Worm (Caenorhabditis elegans) whole organism, dauer: ENCODE measurements around the gene gad-3.

ENCODE experiments used
- unc-62 ChIP-seq: sonication (generic microtip); optimal IDR thresholded peaks from 2 replicates; lab custom pipeline; 2017; ENCODE audit warnings: missing biosample characterization, missing genetic modification reagents, missing genetic modification characterization

gad-3 gene

DNA sequence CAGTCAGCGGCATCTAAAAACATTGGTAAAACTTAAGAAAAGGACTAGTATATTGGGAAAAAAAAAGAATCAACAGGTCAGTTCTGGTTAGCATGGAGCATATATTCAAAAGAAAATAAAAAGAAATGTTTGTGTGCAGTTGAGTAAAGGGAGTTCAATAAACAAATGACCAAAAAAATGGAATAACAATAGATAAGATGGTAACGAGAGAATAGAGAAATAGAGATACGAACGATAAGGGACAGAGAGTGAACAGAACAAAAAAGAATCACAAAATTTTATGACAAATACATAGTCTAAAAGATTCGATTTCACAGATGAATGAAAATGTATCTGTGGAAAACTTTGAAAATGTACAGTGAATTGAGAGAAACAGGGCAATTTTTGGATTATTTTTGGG is at the start of gene gad-3:
Gene gad-3 (minus strand): TSS at position 17 of the 400 bp plus-strand sequence.
- TF ChIP-seq unc-62, result no peak

DNA sequence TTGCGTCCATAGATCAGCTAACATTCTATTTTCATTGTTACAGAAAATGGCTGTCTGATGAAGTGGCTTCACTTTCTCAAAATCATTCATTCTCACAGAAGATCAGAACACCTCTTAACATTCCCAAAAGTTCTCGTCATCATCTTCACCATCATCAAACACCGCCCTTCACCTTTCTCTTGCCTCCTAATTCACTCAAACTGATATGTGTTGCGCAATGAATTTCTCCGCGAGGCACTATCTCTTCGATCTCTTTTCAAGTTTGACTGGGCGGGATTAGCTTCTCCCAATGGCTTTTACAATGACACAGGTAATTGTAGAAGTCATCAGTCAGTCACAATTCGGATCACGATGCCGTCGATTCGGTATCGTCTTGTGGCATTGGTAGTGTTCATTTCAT is 48.8 kb upstream of the gad-3 start, which contains the start of gene grd-6:
Gene grd-6 (plus strand): TSS at position 301 of the 400 bp plus-strand sequence.
- TF ChIP-seq unc-62, result no peak

DNA sequence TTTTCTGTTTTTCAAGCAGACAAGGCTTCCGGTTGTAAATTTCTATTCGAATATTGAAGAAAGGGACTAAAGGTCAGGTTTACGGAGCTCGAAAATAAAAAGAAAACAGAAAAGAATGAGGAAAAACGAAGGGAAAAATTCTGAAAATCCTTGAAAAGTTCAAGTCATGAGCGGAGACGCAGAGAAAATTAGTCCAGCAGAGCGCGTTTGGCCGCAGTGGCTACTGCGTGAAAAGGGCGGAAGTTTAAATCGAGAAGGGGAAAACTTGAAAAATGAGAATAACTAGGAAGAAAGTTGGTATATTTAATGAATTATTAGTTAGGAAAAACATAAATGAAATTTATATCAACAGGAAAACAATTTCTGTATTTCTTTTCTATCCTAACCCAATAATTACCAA is 47.6 kb upstream of the gad-3 start:
- TF ChIP-seq unc-62, result no peak

DNA sequence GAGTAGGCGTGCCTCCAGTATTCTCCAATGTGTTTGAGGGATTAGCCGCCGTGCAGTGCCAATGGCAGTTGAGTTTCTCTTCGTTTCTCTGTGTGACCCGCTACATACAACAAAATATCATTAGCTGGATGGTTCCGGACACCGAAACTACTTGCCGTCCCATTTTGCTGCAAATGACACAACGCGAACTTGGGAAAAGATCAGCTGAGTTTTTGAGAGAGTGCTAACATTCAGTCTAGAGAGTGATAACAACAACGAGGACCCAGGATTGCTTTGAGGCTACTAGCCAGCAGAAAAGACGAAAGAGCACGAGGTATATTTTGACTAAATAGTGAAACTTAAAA is 46.6 kb upstream of the gad-3 start:
- no peak for TF ChIP-seq unc-62

DNA sequence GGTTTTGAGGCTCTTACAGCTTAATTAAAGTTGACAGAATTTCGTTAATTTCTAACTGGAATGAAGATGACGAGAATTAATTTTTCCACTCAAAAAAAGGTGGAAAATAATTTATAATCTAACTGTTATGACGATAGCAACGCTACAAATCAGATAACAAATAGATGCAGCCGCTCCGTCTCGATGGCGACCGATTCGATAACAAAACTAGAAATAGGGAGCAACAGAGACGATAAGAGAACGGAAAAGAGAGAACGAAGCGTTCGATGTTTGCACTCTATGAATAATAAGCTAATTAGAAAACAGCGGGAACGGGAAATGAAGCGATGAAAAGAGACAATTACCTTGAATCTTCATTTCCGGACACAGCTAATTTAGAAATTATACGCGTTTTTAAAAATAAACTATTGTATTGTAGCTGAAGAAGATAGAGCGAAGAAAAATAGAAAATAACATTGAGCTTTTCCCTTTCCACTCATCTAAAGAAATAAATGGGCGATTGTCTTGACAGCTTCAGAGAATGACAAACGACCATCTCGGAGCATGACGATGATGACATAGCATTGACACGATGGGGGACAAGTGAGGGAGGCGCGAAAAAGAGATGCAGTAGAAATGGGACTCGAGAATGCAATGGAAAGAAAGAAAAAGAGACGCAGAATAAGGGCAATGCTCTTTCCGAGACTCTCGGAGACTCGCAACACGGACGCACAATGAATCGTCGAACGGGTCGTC is 46.0 kb upstream of the gad-3 start:
- no peak for TF ChIP-seq unc-62

DNA sequence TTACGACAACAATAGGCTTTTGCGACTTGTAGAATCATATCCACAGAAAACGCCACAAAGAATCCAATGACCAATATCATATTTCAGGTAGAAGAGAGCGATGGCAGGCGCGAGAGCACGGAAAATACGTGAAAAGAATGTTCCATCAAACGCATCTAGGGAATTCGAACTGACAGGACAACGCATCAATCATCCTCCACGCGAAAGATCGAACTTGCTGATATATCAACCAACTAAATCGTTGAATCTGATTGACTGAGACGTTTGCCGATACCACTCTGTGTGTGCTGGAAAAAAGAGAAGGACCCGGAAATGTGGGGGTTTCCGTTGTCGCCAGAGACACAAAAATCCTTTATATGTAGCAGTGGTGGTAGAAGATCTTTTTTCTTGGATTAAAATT is 45.4 kb upstream of the gad-3 start:
- TF ChIP-seq unc-62, result no peak

DNA sequence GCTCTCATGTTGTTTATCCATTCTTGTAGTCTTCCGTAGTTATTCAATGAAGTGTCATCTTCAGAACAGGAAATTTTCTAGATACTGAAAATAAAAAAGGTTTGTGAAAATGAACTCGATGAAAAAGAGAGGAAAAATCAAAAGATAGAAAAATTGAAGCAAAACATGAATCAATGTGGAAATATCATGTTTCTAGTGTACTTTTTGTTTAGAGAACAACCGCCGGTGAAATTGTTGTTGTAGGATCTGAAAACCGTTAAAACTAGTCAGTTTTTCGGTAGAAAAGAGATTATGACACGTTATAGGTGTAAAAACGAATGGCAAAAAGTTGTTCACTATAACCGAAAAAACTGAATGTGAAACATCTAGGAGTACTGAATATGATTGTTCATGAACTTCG is 44.4 kb upstream of the gad-3 start, which contains the start of gene pacs-1:
Gene pacs-1 (minus strand): TSS at position 101 of the 400 bp plus-strand sequence.
- TF ChIP-seq unc-62, result no peak

DNA sequence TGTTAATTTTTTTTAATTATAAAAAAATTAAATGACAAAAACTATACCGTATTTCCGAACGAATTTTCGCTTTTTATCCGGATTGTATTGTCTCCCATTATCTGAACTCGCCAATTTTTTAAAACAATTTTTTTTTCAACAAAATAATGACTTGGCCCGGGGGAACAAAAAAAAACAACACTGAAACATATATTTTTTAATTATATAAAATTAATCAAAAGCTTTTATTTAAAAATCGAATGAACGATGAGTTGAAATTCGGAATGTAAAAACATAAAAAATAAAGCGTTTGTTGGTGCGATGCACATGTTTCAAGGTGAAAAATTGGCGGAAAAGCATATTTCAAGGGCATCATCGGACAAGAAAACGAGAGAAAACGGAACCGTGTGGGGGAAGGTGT is 40.7 kb upstream of the gad-3 start, which contains the start of gene mdt-27:
Gene mdt-27 (minus strand): TSS at position 101 of the 400 bp plus-strand sequence.
- TF ChIP-seq unc-62, result no peak

DNA sequence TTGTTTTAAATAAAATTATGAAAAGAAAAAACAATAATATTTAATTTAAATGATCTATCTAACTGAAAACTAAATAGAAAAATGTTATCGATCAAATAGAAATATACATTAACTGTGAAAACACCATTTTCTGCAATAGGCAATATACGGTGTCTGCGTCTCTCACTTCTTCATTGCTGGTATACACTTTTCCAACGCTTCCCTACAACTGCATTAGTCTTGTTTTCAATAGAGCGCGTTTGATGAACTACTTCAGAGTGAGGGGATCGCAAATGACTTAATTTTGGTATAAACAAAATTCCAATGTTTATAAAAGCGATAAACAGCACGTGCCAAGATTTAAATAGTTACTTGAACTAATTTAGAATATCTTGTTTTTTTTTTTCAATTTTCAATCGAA is 39.7 kb upstream of the gad-3 start:
- TF ChIP-seq unc-62, result no peak

DNA sequence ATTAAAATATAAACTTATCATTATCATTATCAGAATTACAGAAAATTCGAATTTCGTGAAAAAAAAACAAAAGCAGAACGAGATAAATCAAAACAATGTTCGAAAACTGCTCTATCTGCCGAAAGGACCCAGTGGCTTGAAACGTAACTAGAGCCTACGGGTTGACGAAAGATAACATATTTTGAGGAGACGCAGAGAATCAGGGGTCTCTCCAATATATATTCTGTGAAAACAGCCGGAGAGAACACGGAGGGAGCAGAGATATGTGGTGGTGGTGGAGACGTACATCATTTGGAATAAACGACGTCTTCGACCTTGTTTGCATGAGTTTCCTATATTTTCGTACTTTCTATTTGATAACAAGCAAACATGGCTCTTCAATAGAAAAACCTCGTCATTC is 36.1 kb upstream of the gad-3 start:
- no peak for TF ChIP-seq unc-62

DNA sequence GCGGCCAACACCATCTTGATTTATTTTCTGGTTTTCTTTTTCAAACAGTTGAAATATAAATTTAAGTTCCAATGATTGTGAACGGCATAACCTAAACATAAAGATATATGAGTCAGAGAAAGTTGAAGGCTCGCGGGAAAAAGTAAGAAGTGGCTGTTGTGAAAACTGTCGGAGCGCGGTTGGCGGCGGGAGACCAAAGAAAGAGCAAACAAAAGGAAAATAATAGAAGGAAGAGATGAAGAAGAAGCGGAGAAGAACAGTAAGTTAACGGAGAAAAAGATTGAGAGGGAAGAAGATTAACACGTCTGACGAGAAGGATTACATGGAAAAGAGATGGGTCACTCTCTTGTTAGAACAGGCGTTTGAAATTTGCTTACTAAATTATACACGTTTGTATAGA is 34.6 kb upstream of the gad-3 start, which contains the start of gene inx-10:
Gene inx-10 (minus strand): TSS at position 101 of the 400 bp plus-strand sequence.
- TF ChIP-seq unc-62, result no peak

DNA sequence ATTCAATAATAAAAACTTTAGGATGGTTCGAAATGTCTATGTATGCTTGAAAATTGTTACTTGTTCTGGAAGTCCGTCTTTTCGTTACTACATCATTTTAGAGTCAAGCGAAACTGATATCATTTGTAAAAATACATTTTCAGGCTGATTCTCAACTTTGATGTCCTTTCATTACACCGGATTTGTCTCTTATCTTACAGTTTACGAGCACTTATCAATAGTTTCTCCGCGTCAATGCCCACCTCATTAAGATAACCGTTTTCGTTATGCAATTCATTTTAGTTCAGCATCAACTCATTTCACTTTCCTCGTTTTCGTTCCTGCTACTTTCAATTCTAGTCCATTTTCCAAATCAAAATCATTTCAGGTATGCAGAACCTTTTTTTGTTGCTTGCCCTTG is 29.9 kb upstream of the gad-3 start, which contains the start of gene asp-2:
Gene asp-2 (plus strand): TSS at position 368 of the 400 bp plus-strand sequence.
- no peak for TF ChIP-seq unc-62

DNA sequence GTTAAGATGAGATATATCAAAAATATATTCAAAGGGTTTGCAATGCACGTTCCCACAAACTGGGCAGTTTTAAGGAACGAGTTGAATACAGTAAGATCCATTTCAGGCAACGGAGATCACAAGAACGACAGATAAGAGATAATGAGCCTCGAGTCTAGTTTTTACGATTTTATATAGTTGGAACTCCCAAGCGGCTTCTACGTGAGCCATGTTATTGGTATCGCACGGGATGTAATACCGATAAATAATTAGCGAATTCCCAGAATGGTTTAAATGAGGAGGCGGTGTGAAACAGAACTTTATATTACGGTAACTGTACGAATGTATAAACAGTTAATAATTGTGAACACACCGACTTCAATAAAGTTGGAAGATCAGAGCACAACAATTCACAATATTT is 26.1 kb upstream of the gad-3 start, which contains the start of gene str-177:
Gene str-177 (minus strand): TSS at position 101 of the 400 bp plus-strand sequence.
- TF ChIP-seq unc-62, result no peak

DNA sequence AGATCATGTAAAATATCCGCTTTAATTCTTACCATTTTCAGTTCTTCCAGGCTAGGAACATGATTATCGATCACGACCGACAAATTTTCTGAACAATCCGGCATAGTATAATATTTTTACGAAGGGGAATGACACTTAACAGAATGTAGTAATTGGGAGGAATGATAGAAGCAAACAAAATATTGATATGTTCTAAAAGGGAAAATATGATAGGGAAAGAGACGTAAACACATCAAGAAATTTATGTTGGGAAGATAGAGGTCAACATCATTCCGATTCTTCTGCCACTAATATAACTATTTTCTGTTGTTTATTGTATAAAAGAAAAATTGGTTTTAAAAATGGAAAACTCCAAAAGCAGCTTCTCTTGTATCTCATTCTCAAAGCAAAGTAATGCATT is 24.3 kb upstream of the gad-3 start, which contains the start of gene C24B5.4:
Gene C24B5.4 (minus strand): TSS at position 206 of the 400 bp plus-strand sequence.
- TF ChIP-seq unc-62, result no peak

DNA sequence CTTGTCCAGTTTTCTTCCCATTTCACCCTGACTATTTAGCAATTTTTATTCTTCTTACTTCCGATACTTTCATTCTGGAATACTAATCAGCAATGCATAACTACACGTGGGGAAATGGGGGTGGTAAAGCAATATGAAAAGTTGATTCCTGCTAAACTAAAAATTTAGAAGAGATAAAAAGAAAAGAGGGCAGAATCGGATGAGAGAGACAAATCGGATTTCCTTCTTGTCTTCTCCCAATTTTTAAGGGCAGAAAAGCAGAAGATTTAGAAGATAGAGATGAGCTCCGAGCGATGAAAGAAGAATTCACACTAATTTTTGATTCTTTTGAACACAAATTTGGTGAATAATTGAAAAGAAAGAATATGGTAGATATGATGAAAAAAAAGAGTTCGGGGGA is 21.2 kb upstream of the gad-3 start:
- TF ChIP-seq unc-62, result no peak

DNA sequence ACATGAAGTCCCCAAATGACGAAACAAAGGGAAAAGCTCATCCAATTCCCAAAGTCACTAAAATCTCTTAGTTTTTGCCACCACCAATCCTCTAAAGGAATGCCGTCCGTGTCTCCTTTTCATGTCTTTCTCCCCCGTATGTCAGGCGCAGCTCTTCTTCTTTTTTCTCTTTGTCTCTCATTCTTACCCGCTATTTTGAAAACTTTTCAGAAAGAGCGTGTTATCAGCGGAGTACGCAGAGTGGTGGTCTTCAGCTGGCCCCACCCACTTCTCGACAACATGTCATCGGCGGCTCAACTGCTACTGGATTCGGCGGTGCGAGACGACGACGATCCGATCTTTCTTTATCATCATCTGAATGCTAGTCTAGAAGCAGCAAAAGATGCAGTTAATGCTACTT is 18.6 kb upstream of the gad-3 start, which contains the start of gene sphr-1:
Gene sphr-1 (plus strand): TSS at position 205 of the 400 bp plus-strand sequence.
- no peak for TF ChIP-seq unc-62

DNA sequence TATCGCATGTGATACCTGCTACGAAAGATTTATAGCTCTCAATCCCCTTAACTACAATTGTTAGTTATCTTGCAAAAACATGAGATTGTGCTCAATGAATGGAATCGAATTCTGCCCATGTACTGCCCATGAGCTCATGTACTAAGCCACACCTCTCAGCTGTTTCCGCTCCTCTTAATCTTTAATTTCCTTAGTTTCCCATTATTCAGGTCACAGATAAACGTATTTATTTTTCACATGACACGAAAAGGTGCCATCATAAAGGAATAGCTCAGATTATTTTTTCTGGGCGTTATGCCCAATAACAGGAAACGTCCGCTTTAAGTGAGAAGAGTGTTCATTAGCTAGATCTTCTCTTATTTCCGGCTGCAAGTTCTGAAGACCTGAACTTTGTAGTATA is 13.2 kb upstream of the gad-3 start:
- TF ChIP-seq unc-62, result no peak

DNA sequence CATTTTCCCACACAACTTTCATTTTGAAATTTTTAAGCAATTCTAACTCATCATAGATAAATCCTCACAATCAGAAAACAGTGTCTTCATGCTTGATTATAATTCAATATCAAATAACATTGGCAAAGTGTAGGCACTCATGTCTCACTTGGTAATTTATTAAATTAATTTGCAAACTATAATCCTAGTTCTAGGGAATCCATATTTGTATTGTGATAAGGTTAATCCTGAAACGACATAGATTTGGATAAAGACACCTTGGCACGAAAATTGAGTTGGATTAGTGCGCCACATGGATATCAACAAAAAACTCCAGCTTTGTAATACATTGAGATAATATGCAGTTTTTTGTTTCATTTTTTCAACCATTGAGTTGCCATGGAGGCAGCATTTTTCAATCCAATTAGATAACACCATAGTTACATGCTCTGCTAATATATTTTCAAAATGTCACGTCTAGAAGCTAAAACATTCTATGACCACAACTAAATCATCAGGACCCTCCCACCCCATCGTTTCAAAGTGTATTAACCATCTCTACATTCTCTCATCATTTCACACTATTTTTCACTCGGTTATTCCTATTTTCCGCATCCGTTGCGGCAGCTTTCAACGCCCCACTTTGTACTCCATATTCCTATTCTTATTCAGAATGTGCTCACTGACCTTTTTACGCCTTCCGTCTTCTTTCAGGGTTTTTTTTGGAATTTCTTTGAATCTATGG is 11.1 kb upstream of the gad-3 start:
- no peak for TF ChIP-seq unc-62
